Worm (Caenorhabditis elegans): ENCODE results near the gene K02C4.3.

ce11 chrII:8099212-8099784 is 12.6 kb upstream of the K02C4.3 start:
- TF ChIP-seq fos-1 (tag; optimal IDR thresholded peaks at IDR 0.05) (no peak), elt-3 (tag; optimal IDR thresholded peaks at IDR 0.05) (peak in 1 of 6 experiments; percentile 3), unc-62 (GFP tag; optimal IDR thresholded peaks at IDR 0.05) (no peak), sup-37 (GFP tag; optimal IDR thresholded peaks at IDR 0.05) (no peak), nhr-76 (tag; optimal IDR thresholded peaks at IDR 0.05) (no peak), zag-1 (tag; optimal IDR thresholded peaks at IDR 0.05) (no peak), ces-1 (GFP tag; optimal IDR thresholded peaks at IDR 0.05) (no peak), F16B12.6 (tag; optimal IDR thresholded peaks at IDR 0.05) (no peak)
